Fruit fly (Drosophila melanogaster): ENCODE data around the gene Hibch.
A peak's percentile ranks its signal among the peaks of the same experiment; 100 is the strongest.

Hibch gene

dm6 chr3R:15371833-15372232, 14.8 kb downstream of the Hibch start, which contains the start of the genes Ccm3 and CG6136 (continued):
- TF ChIP-seq CG8359 (GFP tag; optimal IDR thresholded peaks at IDR 0.05; ENCODE audit: borderline replicate concordance) (no peak), en (GFP tag; optimal IDR thresholded peaks at IDR 0.05) (no peak), CG10654 (GFP tag; optimal IDR thresholded peaks at IDR 0.05) (peak; percentile 21), Hr39 (optimal IDR thresholded peaks at IDR 0.05) (peak; percentile 64), CG14860 (GFP tag; IDR thresholded peaks at IDR 0.05; ENCODE audit: partially characterized antibody) (peak; percentile 90), CG2202 (tag; optimal IDR thresholded peaks at IDR 0.05) (no peak), CG9437 (GFP tag; optimal IDR thresholded peaks at IDR 0.05) (peak; percentile 40), Hsf (GFP tag; optimal IDR thresholded peaks at IDR 0.05) (peak; percentile 35), BEAF-32 (GFP tag; optimal IDR thresholded peaks at IDR 0.05) (peak; percentile 89), otp (GFP tag; IDR thresholded peaks at IDR 0.05) (no peak), CG17186 (GFP tag; optimal IDR thresholded peaks at IDR 0.05) (peak; percentile 52), ranshi (GFP tag; IDR thresholded peaks at IDR 0.05) (peak; percentile 11; the same call in 1 of the 2 replicates), lov (optimal IDR thresholded peaks at IDR 0.05) (no peak), lov (GFP tag; IDR thresholded peaks at IDR 0.05) (0 out of 3 replicates have a peak, but pooled peaks have one; percentile 41), TFAM (GFP tag; optimal IDR thresholded peaks at IDR 0.05) (no peak), Elba2 (GFP tag; optimal IDR thresholded peaks at IDR 0.05) (peak; percentile 35), CG6791 (GFP tag; IDR thresholded peaks at IDR 0.05; ENCODE audit: partially characterized antibody) (peak; percentile 93), Bgb (GFP tag; IDR thresholded peaks at IDR 0.05; ENCODE audit: partially characterized antibody) (peak; percentile 96), disco-r (GFP tag; optimal IDR thresholded peaks at IDR 0.05) (no peak), CG10979 (tag; optimal IDR thresholded peaks at IDR 0.05) (peak; percentile 36), ewg (GFP tag; optimal IDR thresholded peaks at IDR 0.05) (peak; percentile 48), CG18476 (GFP tag; optimal IDR thresholded peaks at IDR 0.05) (no peak), az2 (GFP tag; optimal IDR thresholded peaks at IDR 0.05) (no peak), dimm (GFP tag; IDR thresholded peaks at IDR 0.05) (no peak), Xrp1 (GFP tag; IDR thresholded peaks at IDR 0.05) (peak; percentile 35; the same call in 1 of the 2 replicates), caup (GFP tag; optimal IDR thresholded peaks at IDR 0.05; ENCODE audit: severe bottlenecking) (peak; percentile 69), Hr51 (GFP tag; optimal IDR thresholded peaks at IDR 0.05) (peak in 1 of 2 experiments; percentile 23), E2f2 (GFP tag; IDR thresholded peaks at IDR 0.05) (peak; percentile 66), CG4404 (GFP tag; IDR thresholded peaks at IDR 0.05) (peak; percentile 25; the same call in 1 of the 2 replicates), yki (optimal IDR thresholded peaks at IDR 0.05) (no peak), Dfd (GFP tag; optimal IDR thresholded peaks at IDR 0.05) (no peak), CG6272 (GFP tag; IDR thresholded peaks at IDR 0.05) (0 out of 2 replicates have a peak, but pooled peaks have one; percentile 10), CG12391 (tag; optimal IDR thresholded peaks at IDR 0.05) (peak; percentile 16), CG1602 (GFP tag; optimal IDR thresholded peaks at IDR 0.05) (no peak), CG32532 (GFP tag; IDR thresholded peaks at IDR 0.05) (peak; percentile 62), dpn (GFP tag; optimal IDR thresholded peaks at IDR 0.05) (peak; percentile 54 to 55), tup (GFP tag; optimal IDR thresholded peaks at IDR 0.05) (no peak), CG10462 (GFP tag; optimal IDR thresholded peaks at IDR 0.05) (no peak), lmd (GFP tag; IDR thresholded peaks at IDR 0.05) (peak; percentile 16; the same call in 1 of the 2 replicates), bab2 (GFP tag; optimal IDR thresholded peaks at IDR 0.05) (peak; percentile 34), prd (optimal IDR thresholded peaks at IDR 0.05) (no peak), prd (GFP tag; IDR thresholded peaks at IDR 0.05) (peak; percentile 52; the same call in 1 of the 3 replicates), ci (GFP tag; IDR thresholded peaks at IDR 0.05) (peak; percentile 64; the same call in 2 of the 3 replicates), Meics (GFP tag; optimal IDR thresholded peaks at IDR 0.05) (peak; percentile 45), CG2712 (tag; optimal IDR thresholded peaks at IDR 0.05) (peak; percentile 27), CG10267 (tag; optimal IDR thresholded peaks at IDR 0.05) (peak; percentile 99), Gsc (GFP tag; IDR thresholded peaks at IDR 0.05) (no peak), fd64A (GFP tag; optimal IDR thresholded peaks at IDR 0.05) (no peak), Scr (GFP tag; IDR thresholded peaks at IDR 0.05; ENCODE audit: partially characterized antibody) (peak; percentile 91), klu (GFP tag; IDR thresholded peaks at IDR 0.05) (no peak), CG1603 (tag; optimal IDR thresholded peaks at IDR 0.05) (peak; percentile 68)
